Worm (Caenorhabditis elegans) whole organism, young adult: ENCODE results near the gene rad-51.

ENCODE experiments used
- F52B5.7 ChIP-seq: sonication (generic microtip); optimal IDR thresholded peaks from 2 replicates; lab custom pipeline; 2016; ENCODE audit warnings: mild to moderate bottlenecking, missing genetic modification characterization, missing compliant biosample characterization
- F57C9.4 ChIP-seq: sonication (generic microtip); optimal IDR thresholded peaks from 2 replicates; lab custom pipeline; 2017; ENCODE audit warnings: mild to moderate bottlenecking, missing genetic modification characterization, missing compliant biosample characterization
- T26A5.8 ChIP-seq: sonication (generic microtip); optimal IDR thresholded peaks from 2 replicates; lab custom pipeline; 2016; ENCODE audit warnings: missing genetic modification characterization, missing compliant biosample characterization
- Y53G8AR.9 ChIP-seq: fragments of 200-800 bp; sonication (Bioruptor generic); conservative IDR thresholded peaks from 2 replicates; pipeline ENCODE4 v1.3.6; 2022; ENCODE audit warnings: missing genetic modification reagents, missing genetic modification characterization, missing compliant biosample characterization
- Y67H2A.10 ChIP-seq: fragments of 200-800 bp; sonication (Bioruptor generic); conservative IDR thresholded peaks from 2 replicates; pipeline ENCODE4 v1.3.6; 2022; ENCODE audit warnings: missing genetic modification reagents, missing genetic modification characterization, missing compliant biosample characterization
- Y95B8A.8 ChIP-seq: fragments of 200-800 bp; sonication (Bioruptor generic); IDR thresholded peaks from 2 replicates; pipeline ENCODE4 v1.3.6; 2022; ENCODE audit warnings: missing genetic modification reagents, missing genetic modification characterization, missing compliant biosample characterization
- ZK185.1 ChIP-seq: sonication (generic microtip); optimal IDR thresholded peaks from 2 replicates; lab custom pipeline; 2016; ENCODE audit warnings: mild to moderate bottlenecking, missing genetic modification characterization, missing compliant biosample characterization; ENCODE audit not compliant: poor library complexity, severe bottlenecking
- akir-1 ChIP-seq: fragments of 200-800 bp; sonication (Bioruptor generic); optimal IDR thresholded peaks from 2 replicates; lab custom pipeline; 2018; ENCODE audit warnings: mild to moderate bottlenecking, missing genetic modification characterization, moderate library complexity, missing compliant biosample characterization
- attf-5 ChIP-seq: fragments of 200-800 bp; sonication (Bioruptor generic); optimal IDR thresholded peaks from 2 replicates; lab custom pipeline; 2018; ENCODE audit warnings: mild to moderate bottlenecking, missing genetic modification characterization, missing compliant biosample characterization
- cebp-1 ChIP-seq, 2 experiments: fragments of 200-800 bp in 1 of 2; sonication (Bioruptor generic) in 1 of 2; sonication (generic microtip) in 1 of 2; IDR thresholded peaks in 1 of 2; optimal IDR thresholded peaks in 1 of 2; 2 replicates each; pipeline versions ENCODE4 v1.3.6 to Lab custom; 2017 to 2022; ENCODE audit warnings: missing compliant biosample characterization in 2 of 2, missing genetic modification characterization in 2 of 2, mild to moderate bottlenecking in 1 of 2, missing genetic modification reagents in 1 of 2, moderate library complexity in 1 of 2
- cebp-2 ChIP-seq: fragments of 200-800 bp; sonication (Bioruptor generic); IDR thresholded peaks from 2 replicates; pipeline ENCODE4 v1.3.6; 2022; ENCODE audit warnings: missing genetic modification characterization, missing compliant biosample characterization
- ceh-100 ChIP-seq: fragments of 200-800 bp; sonication (Bioruptor generic); IDR thresholded peaks from 2 replicates; pipeline ENCODE4 v1.3.6; 2022; ENCODE audit warnings: missing genetic modification reagents, missing genetic modification characterization, missing compliant biosample characterization
- chd-7 ChIP-seq: sonication (generic microtip); optimal IDR thresholded peaks from 2 replicates; lab custom pipeline; 2016; ENCODE audit warnings: mild to moderate bottlenecking, missing genetic modification characterization, moderate library complexity, missing compliant biosample characterization
- die-1 ChIP-seq: sonication (generic microtip); optimal IDR thresholded peaks from 2 replicates; lab custom pipeline; 2016; ENCODE audit warnings: missing genotype, mild to moderate bottlenecking, missing genetic modification characterization, missing compliant biosample characterization
- egl-44 ChIP-seq: fragments of 200-800 bp; sonication (Bioruptor generic); IDR thresholded peaks from 2 replicates; pipeline ENCODE4 v1.3.6; 2022; ENCODE audit warnings: missing genetic modification reagents, missing genetic modification characterization, missing compliant biosample characterization
- egrh-3 ChIP-seq: fragments of 200-800 bp; sonication (Bioruptor generic); IDR thresholded peaks from 2 replicates; pipeline ENCODE4 v1.3.6; 2022; ENCODE audit warnings: missing genetic modification reagents, missing genetic modification characterization, missing compliant biosample characterization
- ekl-4 ChIP-seq: fragments of 200-800 bp; sonication (Bioruptor generic); IDR thresholded peaks from 2 replicates; pipeline ENCODE4 v1.3.6; 2022; ENCODE audit warnings: missing genetic modification reagents, missing genetic modification characterization, missing compliant biosample characterization
- gei-17 ChIP-seq: fragments of 200-800 bp; sonication (Bioruptor generic); optimal IDR thresholded peaks from 2 replicates; lab custom pipeline; 2018; ENCODE audit warnings: mild to moderate bottlenecking, missing genetic modification characterization, missing compliant biosample characterization
- hlh-26 ChIP-seq: fragments of 200-800 bp; sonication (Bioruptor generic); conservative IDR thresholded peaks from 2 replicates; pipeline ENCODE4 v1.3.6; 2022; ENCODE audit warnings: missing genetic modification reagents, missing genetic modification characterization, missing compliant biosample characterization
- hmg-20 ChIP-seq: fragments of 200-800 bp; sonication (Bioruptor generic); IDR thresholded peaks from 2 replicates; pipeline ENCODE4 v1.3.6; 2022; ENCODE audit warnings: missing genetic modification reagents, missing genetic modification characterization, missing compliant biosample characterization
- hsf-1 ChIP-seq: fragments of 200-800 bp; sonication (Bioruptor generic); IDR thresholded peaks from 2 replicates; pipeline ENCODE4 v1.3.6; 2022; ENCODE audit warnings: missing genetic modification reagents, missing genetic modification characterization, missing compliant biosample characterization
- lsl-1 ChIP-seq: fragments of 200-800 bp; sonication (Bioruptor generic); optimal IDR thresholded peaks from 2 replicates; lab custom pipeline; 2018; ENCODE audit warnings: mild to moderate bottlenecking, missing genetic modification characterization, moderate library complexity, missing compliant biosample characterization
- madf-6 ChIP-seq: fragments of 200-800 bp; sonication (Bioruptor generic); IDR thresholded peaks from 2 replicates; pipeline ENCODE4 v1.3.6; 2022; ENCODE audit warnings: missing genetic modification reagents, missing genetic modification characterization, missing compliant biosample characterization
- madf-8 ChIP-seq: fragments of 200-800 bp; sonication (Bioruptor generic); conservative IDR thresholded peaks from 2 replicates; pipeline ENCODE4 v1.3.6; 2022; ENCODE audit warnings: missing genetic modification reagents, missing genetic modification characterization, missing compliant biosample characterization
- mel-28 ChIP-seq: sonication (generic microtip); optimal IDR thresholded peaks from 2 replicates; lab custom pipeline; 2016; ENCODE audit warnings: borderline replicate concordance, mild to moderate bottlenecking, missing genetic modification characterization, missing compliant biosample characterization
- nfya-2 ChIP-seq: fragments of 200-800 bp; sonication (Bioruptor generic); IDR thresholded peaks from 2 replicates; pipeline ENCODE4 v1.3.6; 2022; ENCODE audit warnings: missing genetic modification reagents, missing genetic modification characterization, missing compliant biosample characterization
- nfyb-1 ChIP-seq: fragments of 200-800 bp; sonication (Bioruptor generic); IDR thresholded peaks from 2 replicates; pipeline ENCODE4 v1.3.6; 2022; ENCODE audit warnings: missing genetic modification reagents, missing genetic modification characterization, missing compliant biosample characterization
- nhr-120 ChIP-seq: fragments of 200-800 bp; sonication (Bioruptor generic); IDR thresholded peaks from 2 replicates; pipeline ENCODE4 v1.3.6; 2022; ENCODE audit warnings: missing genetic modification characterization, missing compliant biosample characterization
- rcor-1 ChIP-seq: fragments of 200-800 bp; sonication (Bioruptor generic); IDR thresholded peaks from 2 replicates; pipeline ENCODE4 v1.3.6; 2022; ENCODE audit warnings: missing genetic modification reagents, missing genetic modification characterization, missing compliant biosample characterization
- repo-1 ChIP-seq: sonication (generic microtip); optimal IDR thresholded peaks from 2 replicates; lab custom pipeline; 2017; ENCODE audit warnings: mild to moderate bottlenecking, missing genetic modification characterization, missing compliant biosample characterization
- snpc-1.3 ChIP-seq: sonication (generic microtip); optimal IDR thresholded peaks from 2 replicates; lab custom pipeline; 2017; ENCODE audit warnings: missing genetic modification characterization, mild to moderate bottlenecking, missing compliant biosample characterization, antibody characterized with exemption, moderate library complexity, missing genotype, missing genetic modification reagents; ENCODE audit not compliant: insufficient read depth
- somi-1 ChIP-seq: fragments of 200-800 bp; sonication (Bioruptor generic); optimal IDR thresholded peaks from 2 replicates; lab custom pipeline; 2018; ENCODE audit warnings: mild to moderate bottlenecking, missing genetic modification characterization, missing compliant biosample characterization
- tbx-9 ChIP-seq: sonication (generic microtip); optimal IDR thresholded peaks from 2 replicates; lab custom pipeline; 2016; ENCODE audit warnings: borderline replicate concordance, missing genetic modification characterization, inconsistent platforms, missing compliant biosample characterization
- zfh-2 ChIP-seq: fragments of 200-800 bp; sonication (Bioruptor generic); conservative IDR thresholded peaks from 2 replicates; pipeline ENCODE4 v1.3.6; 2022; ENCODE audit warnings: missing genetic modification reagents, missing genetic modification characterization, missing compliant biosample characterization
- ztf-18 ChIP-seq: sonication (generic microtip); optimal IDR thresholded peaks from 2 replicates; lab custom pipeline; 2016; ENCODE audit warnings: missing genotype, mild to moderate bottlenecking, missing genetic modification characterization, missing compliant biosample characterization
- ztf-25 ChIP-seq: fragments of 200-800 bp; sonication (Bioruptor generic); IDR thresholded peaks from 2 replicates; pipeline ENCODE4 v1.3.6; 2022; ENCODE audit warnings: missing genetic modification reagents, missing genetic modification characterization, missing compliant biosample characterization
- ztf-26 ChIP-seq: sonication (generic microtip); optimal IDR thresholded peaks from 2 replicates; lab custom pipeline; 2017; ENCODE audit warnings: missing genetic modification characterization, missing compliant biosample characterization

rad-51 gene

ce11 chrIV:10310329-10310728 is 26.3 kb upstream of the rad-51 start, which contains the start of gene R09E10.8:
Gene R09E10.8 (minus strand): TSS chrIV:10310429.
- TF ChIP-seq egl-44 (GFP tag; lab: Robert Waterston, UW) = no peak
- no peak for TF ChIP-seq Y95B8A.8 (GFP tag; lab: Robert Waterston, UW)
- TF ChIP-seq cebp-1 (GFP tag; IDR thresholded peaks at IDR 0.05; lab: Robert Waterston, UW) = no peak
- TF ChIP-seq cebp-1 (tag; optimal IDR thresholded peaks at IDR 0.05; lab: Kevin White, UChicago) = no peak
- no peak for TF ChIP-seq lsl-1 (GFP tag; lab: Kevin White, UChicago)
- no peak for TF ChIP-seq ekl-4
- no peak for TF ChIP-seq nfya-2 (GFP tag; lab: Robert Waterston, UW)
- TF ChIP-seq ztf-25 (GFP tag; lab: Robert Waterston, UW) = no peak
- TF ChIP-seq ztf-26 = no peak
- TF ChIP-seq zfh-2 (GFP tag; lab: Robert Waterston, UW) = no peak
- TF ChIP-seq madf-6 (GFP tag; lab: Robert Waterston, UW) = no peak
- TF ChIP-seq, all 124 proteins: peak for 0

ce11 chrIV:10304383-10304782 is 20.3 kb upstream of the rad-51 start:
- no peak for TF ChIP-seq Y53G8AR.9 (GFP tag; lab: Robert Waterston, UW)
- TF ChIP-seq attf-5 (GFP tag; lab: Kevin White, UChicago) = no peak
- TF ChIP-seq rcor-1 (GFP tag; lab: Robert Waterston, UW) = no peak
- TF ChIP-seq F52B5.7 (tag; lab: Kevin White, UChicago) = no peak
- no peak for TF ChIP-seq cebp-2 (GFP tag; lab: Robert Waterston, UW)
- no peak for TF ChIP-seq repo-1 (tag; lab: Kevin White, UChicago)
- no peak for TF ChIP-seq akir-1 (GFP tag; lab: Kevin White, UChicago)
- no peak for TF ChIP-seq madf-6 (GFP tag; lab: Robert Waterston, UW)
- no peak for TF ChIP-seq zfh-2 (GFP tag; lab: Robert Waterston, UW)
- no peak for TF ChIP-seq ceh-100
- TF ChIP-seq T26A5.8 (tag; lab: Kevin White, UChicago) = no peak
- TF ChIP-seq tbx-9 (tag; lab: Kevin White, UChicago) = no peak
- TF ChIP-seq ZK185.1 = no peak
- TF ChIP-seq chd-7 (tag; lab: Kevin White, UChicago) = no peak

- TF ChIP-seq snpc-1.3 (tag; lab: Kevin White, UChicago) (no peak), akir-1 (GFP tag; lab: Kevin White, UChicago) (no peak), Y95B8A.8 (GFP tag; lab: Robert Waterston, UW) (no peak), ztf-18 (tag; lab: Kevin White, UChicago) (no peak), mel-28 (no peak), hsf-1 (GFP tag; lab: Robert Waterston, UW) (no peak), madf-6 (GFP tag; lab: Robert Waterston, UW) (no peak), hmg-20 (GFP tag; lab: Robert Waterston, UW) (no peak), F57C9.4 (tag; lab: Kevin White, UChicago) (no peak), gei-17 (no peak), egrh-3 (GFP tag; lab: Robert Waterston, UW) (no peak)
Observed at ce11 chrIV:10302203-10302602, 18.2 kb upstream of the rad-51 start, which contains the start of gene R09E10.5. Gene R09E10.5 (minus strand): TSS chrIV:10302303.

ce11 chrIV:10296036-10296435 is 12.0 kb upstream of the rad-51 start:
- TF ChIP-seq nfyb-1 (GFP tag; lab: Robert Waterston, UW) = no peak
- no peak for TF ChIP-seq ztf-25 (GFP tag; lab: Robert Waterston, UW)
- TF ChIP-seq hlh-26 = no peak
- TF ChIP-seq somi-1 = no peak
- TF ChIP-seq madf-8 (GFP tag; lab: Robert Waterston, UW) = no peak
- TF ChIP-seq die-1 (tag; lab: Kevin White, UChicago) = no peak
- TF ChIP-seq ztf-26 = no peak
- TF ChIP-seq nhr-120 = no peak
- TF ChIP-seq Y67H2A.10 (GFP tag; lab: Robert Waterston, UW) = no peak
